Worm (Caenorhabditis elegans) whole organism, L1 larva: Measurements from ENCODE around the gene fbxb-107.

ENCODE experiments used
- ceh-82 ChIP-seq, 3 experiments: fragments of 150-350 bp in 1 of 3; sonication (generic microtip) in 2 of 3; optimal IDR thresholded peaks; 2 replicates each; lab custom pipeline; 2014 to 2017; ENCODE audit warnings: missing biosample characterization in 3 of 3, missing genetic modification characterization in 3 of 3
- efl-1 ChIP-seq, 4 experiments: fragments of 150-350 bp; optimal IDR thresholded peaks in 3 of 4; peaks in 1 of 4; 1 replicate in 1 of 4; 2 replicates in 3 of 4; lab custom pipeline; 2014; ENCODE audit warnings: missing biosample characterization in 2 of 4, missing genetic modification characterization in 2 of 4, missing genetic modification reagents in 2 of 4
- lin-14 ChIP-seq: fragments of 200-800 bp; sonication (Bioruptor generic); optimal IDR thresholded peaks from 2 replicates; lab custom pipeline; 2018; ENCODE audit warnings: mild to moderate bottlenecking, missing genetic modification characterization, moderate library complexity, missing compliant biosample characterization
- nhr-11 ChIP-seq: fragments of 150-350 bp; optimal IDR thresholded peaks from 2 replicates; lab custom pipeline; 2014; ENCODE audit warnings: missing biosample characterization, missing genetic modification characterization

Gene fbxb-107

ce11 chrII:2807674-2808206 lies 49.2 kb downstream of the fbxb-107 start, which contains the start of gene K12H6.12:
Gene K12H6.12 (plus strand): TSS chrII:2808156.
- TF ChIP-seq lin-14 (GFP tag; lab: Kevin White, UChicago) (no peak), ceh-82 (tag; optimal IDR thresholded peaks at IDR 0.05; lab: Kevin White, UChicago) (peak in 1 of 3 experiments; percentile 1), efl-1 (optimal IDR thresholded peaks at IDR 0.05; lab: Kevin White, UChicago) (peak in 1 of 2 experiments; percentile 28), efl-1 (GFP tag; optimal IDR thresholded peaks at IDR 0.05 in 1 of 2; lab: Kevin White, UChicago) (no peak), nhr-11 (tag; lab: Kevin White, UChicago) (peak; percentile 19)
